Fruit fly (Drosophila melanogaster): Measurements from ENCODE around the gene Shab.

The Shab gene

dm6 chr3L:2894750-2895149 lies at the start of gene Shab (continued):
- 0 out of 2 replicates have a peak, but pooled peaks have one; percentile 20 for TF ChIP-seq Xrp1 (GFP tag; IDR thresholded peaks at IDR 0.05)
- peak; percentile 55 for TF ChIP-seq Atf6 (GFP tag; IDR thresholded peaks at IDR 0.05)
- TF ChIP-seq BtbVII (GFP tag; optimal IDR thresholded peaks at IDR 0.05) = no peak
- TF ChIP-seq ranshi (GFP tag; IDR thresholded peaks at IDR 0.05) = peak; percentile 51; the same call in 1 of the 2 replicates
- TF ChIP-seq CG4730 (GFP tag; IDR thresholded peaks at IDR 0.05) = peak; percentile 23; the same call in 1 of the 2 replicates
- no peak for TF ChIP-seq bsh (GFP tag; optimal IDR thresholded peaks at IDR 0.05)
- TF ChIP-seq Bdp1 (GFP tag; optimal IDR thresholded peaks at IDR 0.05) = no peak
- TF ChIP-seq Med (GFP tag) = peak; percentile 90
- no peak for TF ChIP-seq ase (GFP tag; IDR thresholded peaks at IDR 0.05)
- TF ChIP-seq CG9932 (GFP tag; IDR thresholded peaks at IDR 0.05) = peak; percentile 58

DNA sequence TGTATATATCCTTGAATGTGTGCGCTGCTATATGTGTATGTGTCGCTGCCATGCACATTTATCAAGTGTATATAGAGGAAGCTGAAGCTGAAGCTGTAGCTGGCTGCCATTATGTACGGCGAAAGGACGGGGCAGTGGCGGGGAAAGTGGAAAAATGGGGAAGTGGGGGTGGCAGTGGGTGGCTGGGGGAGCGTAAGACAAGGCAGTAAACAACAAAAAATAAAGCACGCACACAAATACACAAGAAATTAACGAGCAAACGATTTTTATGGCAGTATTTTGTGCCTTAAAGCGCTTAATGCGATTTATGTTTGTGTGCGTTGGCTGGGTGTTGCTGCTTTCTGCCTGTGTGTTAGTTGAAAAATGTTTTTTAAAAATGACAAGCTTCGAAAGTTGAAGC lies 49.2 kb upstream of the Shab start:
- TF ChIP-seq Dek (tag; optimal IDR thresholded peaks at IDR 0.05) (no peak), ken (GFP tag; IDR thresholded peaks at IDR 0.05) (no peak), sob (GFP tag; IDR thresholded peaks at IDR 0.05) (no peak), CG31365 (tag; optimal IDR thresholded peaks at IDR 0.05) (no peak), cg (GFP tag; optimal IDR thresholded peaks at IDR 0.05) (peak; percentile 15), CG3407 (GFP tag; optimal IDR thresholded peaks at IDR 0.05) (no peak), da (GFP tag; optimal IDR thresholded peaks at IDR 0.05) (no peak), zen (tag; optimal IDR thresholded peaks at IDR 0.05) (no peak), Poxn (GFP tag; IDR thresholded peaks at IDR 0.05) (no peak), CG18262 (tag; optimal IDR thresholded peaks at IDR 0.05) (no peak), Doc2 (GFP tag; IDR thresholded peaks at IDR 0.05) (no peak), CG7271 (tag; optimal IDR thresholded peaks at IDR 0.05) (no peak), Antp (GFP tag; optimal IDR thresholded peaks at IDR 0.05) (no peak), ewg (GFP tag; optimal IDR thresholded peaks at IDR 0.05) (no peak), ERR (GFP tag; optimal IDR thresholded peaks at IDR 0.05) (no peak), grn (GFP tag; optimal IDR thresholded peaks at IDR 0.05) (no peak), CG6813 (GFP tag; optimal IDR thresholded peaks at IDR 0.05) (no peak), amos (GFP tag; IDR thresholded peaks at IDR 0.05; ENCODE audit: partially characterized antibody) (no peak), crol (GFP tag; IDR thresholded peaks at IDR 0.05) (peak; percentile 69; the same call in 1 of the 2 replicates), abd-A (tag; optimal IDR thresholded peaks at IDR 0.05) (peak; percentile 66)

dm6 chr3L:2847257-2847656 lies 47.6 kb upstream of the Shab start:
- no peak for TF ChIP-seq lilli (GFP tag; optimal IDR thresholded peaks at IDR 0.05)
- no peak for TF ChIP-seq Xrp1 (GFP tag; IDR thresholded peaks at IDR 0.05)
- TF ChIP-seq CG7839 (tag; optimal IDR thresholded peaks at IDR 0.05) = peak; percentile 26
- no peak for TF ChIP-seq so (GFP tag; IDR thresholded peaks at IDR 0.05)
- no peak for TF ChIP-seq Rfx (GFP tag; IDR thresholded peaks at IDR 0.05)
- TF ChIP-seq phol (tag; optimal IDR thresholded peaks at IDR 0.05) = peak; percentile 16
- TF ChIP-seq zfh2 (GFP tag; optimal IDR thresholded peaks at IDR 0.05) = no peak
- no peak for TF ChIP-seq ham (GFP tag; IDR thresholded peaks at IDR 0.05)
- TF ChIP-seq p53 (GFP tag; optimal IDR thresholded peaks at IDR 0.05) = no peak
- TF ChIP-seq dati (GFP tag; IDR thresholded peaks at IDR 0.05) = no peak
- peak in 1 of 2 experiments; percentile 62 for TF ChIP-seq bsh (GFP tag; optimal IDR thresholded peaks at IDR 0.05)
- TF ChIP-seq ATbp (GFP tag; optimal IDR thresholded peaks at IDR 0.05) = no peak
- TF ChIP-seq CG9215 (GFP tag; IDR thresholded peaks at IDR 0.05) = no peak
- no peak for TF ChIP-seq Optix (GFP tag; IDR thresholded peaks at IDR 0.05)
- TF ChIP-seq stwl (tag; optimal IDR thresholded peaks at IDR 0.05) = no peak
- TF ChIP-seq CG18262 (tag; optimal IDR thresholded peaks at IDR 0.05) = no peak
- TF ChIP-seq CG4617 (GFP tag; optimal IDR thresholded peaks at IDR 0.05; ENCODE audit: borderline replicate concordance) = no peak
- peak; percentile 6 for TF ChIP-seq CG7556 (GFP tag; optimal IDR thresholded peaks at IDR 0.05)
- no peak for TF ChIP-seq Hsf (GFP tag; optimal IDR thresholded peaks at IDR 0.05)
- no peak for TF ChIP-seq sim (GFP tag; IDR thresholded peaks at IDR 0.05)
- TF ChIP-seq NC2β (GFP tag; optimal IDR thresholded peaks at IDR 0.05) = no peak
- no peak for TF ChIP-seq CG14667 (GFP tag; IDR thresholded peaks at IDR 0.05)
- TF ChIP-seq Ptx1 (GFP tag; IDR thresholded peaks at IDR 0.05) = 0 out of 2 replicates have a peak, but pooled peaks have one; percentile 17
- TF ChIP-seq peb (GFP tag; IDR thresholded peaks at IDR 0.05) = no peak

Measured in whole organism, embryonic.